Worm (Caenorhabditis elegans) whole organism, L3 larva: Measurements from ENCODE around the gene lin-7.
"Not testable (repeated sequence)": the region's sequence is repeated elsewhere in the genome, so short reads cannot be mapped to it uniquely, and the experiment has no call there.

Source experiments
- elt-1 ChIP-seq: fragments of 150-350 bp; optimal IDR thresholded peaks from 2 replicates; lab custom pipeline; 2014; ENCODE audit warnings: missing biosample characterization, missing genetic modification characterization
- unc-62 ChIP-seq: fragments of 150-350 bp; sonication (generic microtip); optimal IDR thresholded peaks from 4 replicates; lab custom pipeline; 2014; ENCODE audit warnings: missing biosample characterization, missing genetic modification reagents, missing genetic modification characterization

ce11 chrII:14306160-14306559 lies 43.0 kb downstream of the lin-7 start, which contains the start of gene ctl-1:
- TF ChIP-seq elt-1; unc-62 (GFP tag; lab: Kevin White, UChicago): not testable (repeated sequence)
